Fruit fly (Drosophila melanogaster): ENCODE measurements around the gene CG13445.

Gene CG13445

dm6 chr3L:15816714-15817113 is 7.4 kb downstream of the CG13445 start, which contains the start of gene CkIIalpha-i1 (continued):
- TF ChIP-seq ab (GFP tag; optimal IDR thresholded peaks at IDR 0.05) (no peak), B-H1 (GFP tag; IDR thresholded peaks at IDR 0.05) (no peak), CG7987 (GFP tag; optimal IDR thresholded peaks at IDR 0.05) (no peak), CG17568 (GFP tag; optimal IDR thresholded peaks at IDR 0.05) (no peak), Hsf (GFP tag; optimal IDR thresholded peaks at IDR 0.05) (no peak), peb (GFP tag; IDR thresholded peaks at IDR 0.05) (no peak), disco-r (GFP tag; optimal IDR thresholded peaks at IDR 0.05) (no peak), CG34224 (GFP tag; IDR thresholded peaks at IDR 0.05; ENCODE audit: partially characterized antibody) (peak; percentile 98), fu2 (GFP tag; optimal IDR thresholded peaks at IDR 0.05) (no peak), CG43689 (GFP tag; IDR thresholded peaks at IDR 0.05) (no peak), pzg (GFP tag; optimal IDR thresholded peaks at IDR 0.05) (peak; percentile 46), Meics (GFP tag; optimal IDR thresholded peaks at IDR 0.05) (no peak), nmo (GFP tag; optimal IDR thresholded peaks at IDR 0.05) (no peak), unc-4 (GFP tag; IDR thresholded peaks at IDR 0.05; ENCODE audit: partially characterized antibody) (peak; percentile 92), trem (tag; optimal IDR thresholded peaks at IDR 0.05) (peak; percentile 22), chinmo (GFP tag; IDR thresholded peaks at IDR 0.05; ENCODE audit: partially characterized antibody) (peak; percentile 87), CG14860 (GFP tag; IDR thresholded peaks at IDR 0.05; ENCODE audit: partially characterized antibody) (peak; percentile 99), CG10147 (GFP tag; optimal IDR thresholded peaks at IDR 0.05) (no peak), lov (optimal IDR thresholded peaks at IDR 0.05) (no peak), lov (GFP tag; IDR thresholded peaks at IDR 0.05) (no peak), CG4730 (GFP tag; IDR thresholded peaks at IDR 0.05) (no peak), Bgb (GFP tag; IDR thresholded peaks at IDR 0.05; ENCODE audit: partially characterized antibody) (peak; percentile 96), CG7928 (GFP tag; optimal IDR thresholded peaks at IDR 0.05) (no peak), CG11695 (GFP tag; IDR thresholded peaks at IDR 0.05) (0 out of 3 replicates have a peak, but pooled peaks have one; percentile 6), lab (GFP tag; optimal IDR thresholded peaks at IDR 0.05) (no peak), CG32772 (GFP tag; IDR thresholded peaks at IDR 0.05) (no peak), pho (GFP tag; optimal IDR thresholded peaks at IDR 0.05) (no peak), stwl (tag; optimal IDR thresholded peaks at IDR 0.05) (peak; percentile 89), Med (GFP tag) (peak; percentile 21), wor (GFP tag; IDR thresholded peaks at IDR 0.05) (no peak), bbx (GFP tag; IDR thresholded peaks at IDR 0.05; ENCODE audit: partially characterized antibody) (peak; percentile 98), E2f1 (GFP tag; IDR thresholded peaks at IDR 0.05) (no peak), ttk (GFP tag; IDR thresholded peaks at IDR 0.05) (no peak), Sin3A (optimal IDR thresholded peaks at IDR 0.05) (no peak), CG10565 (GFP tag; optimal IDR thresholded peaks at IDR 0.05) (no peak), CG1603 (tag; optimal IDR thresholded peaks at IDR 0.05) (peak; percentile 26), CG2199 (GFP tag; IDR thresholded peaks at IDR 0.05) (no peak), Spps (tag; optimal IDR thresholded peaks at IDR 0.05) (no peak), CG9876 (GFP tag; optimal IDR thresholded peaks at IDR 0.05) (no peak), CG8290 (GFP tag; optimal IDR thresholded peaks at IDR 0.05) (peak; percentile 91), CG8290 (tag; optimal IDR thresholded peaks at IDR 0.05) (peak; percentile 83 to 95), tx (GFP tag; optimal IDR thresholded peaks at IDR 0.05) (no peak), ato (GFP tag; IDR thresholded peaks at IDR 0.05; ENCODE audit: partially characterized antibody) (peak; percentile 99), inv (GFP tag; IDR thresholded peaks at IDR 0.05; ENCODE audit: partially characterized antibody) (peak; percentile 77), mld (GFP tag; IDR thresholded peaks at IDR 0.05; ENCODE audit: partially characterized antibody) (peak; percentile 99), Dad (GFP tag; optimal IDR thresholded peaks at IDR 0.05) (no peak), hb (GFP tag; IDR thresholded peaks at IDR 0.05; ENCODE audit: partially characterized antibody) (peak; percentile 97), CG13287 (GFP tag; IDR thresholded peaks at IDR 0.05; ENCODE audit: partially characterized antibody) (peak; percentile 98), CG8281 (tag; optimal IDR thresholded peaks at IDR 0.05) (no peak), CG16815 (GFP tag; optimal IDR thresholded peaks at IDR 0.05) (no peak), pan (optimal IDR thresholded peaks at IDR 0.05) (no peak), pan (GFP tag; optimal IDR thresholded peaks at IDR 0.05 in 1 of 2, IDR thresholded peaks at IDR 0.05 in 1 of 2) (no peak)
